Fruit fly (Drosophila melanogaster) whole organism, adult: ENCODE results near the gene CG10576.

Experiments
- CG11617 ChIP-seq: fragments of 200-800 bp; sonication (Bioruptor generic); optimal IDR thresholded peaks from 2 replicates; lab custom pipeline; 2017; ENCODE audit warnings: mild to moderate bottlenecking, missing biosample characterization, missing genetic modification reagents, missing genetic modification characterization
- CG12768 ChIP-seq: fragments of 200-800 bp; sonication (Bioruptor generic); optimal IDR thresholded peaks from 2 replicates; lab custom pipeline; 2017; ENCODE audit warnings: missing biosample characterization, missing genetic modification characterization, mild to moderate bottlenecking, moderate library complexity, missing genetic modification reagents
- CG14711 ChIP-seq: fragments of 200-800 bp; sonication (Bioruptor generic); optimal IDR thresholded peaks from 2 replicates; lab custom pipeline; 2018; ENCODE audit warnings: missing biosample characterization, mild to moderate bottlenecking, missing genetic modification characterization, moderate library complexity
- CG1620 ChIP-seq: fragments of 200-800 bp; sonication (Bioruptor generic); optimal IDR thresholded peaks from 2 replicates; lab custom pipeline; 2016; ENCODE audit warnings: missing biosample characterization, missing genetic modification characterization
- CG33017 ChIP-seq: fragments of 200-800 bp; sonication (Bioruptor generic); optimal IDR thresholded peaks from 2 replicates; lab custom pipeline; 2018; ENCODE audit warnings: missing biosample characterization, mild to moderate bottlenecking, missing genetic modification characterization, moderate library complexity
- CG5204 ChIP-seq: fragments of 200-800 bp; sonication (Bioruptor generic); optimal IDR thresholded peaks from 2 replicates; lab custom pipeline; 2016; ENCODE audit warnings: missing biosample characterization, missing genetic modification characterization
- CG7045 ChIP-seq: fragments of 200-800 bp; sonication (Bioruptor generic); optimal IDR thresholded peaks from 2 replicates; lab custom pipeline; 2017; ENCODE audit warnings: missing biosample characterization, mild to moderate bottlenecking, missing genetic modification characterization
- CG7101 ChIP-seq: fragments of 200-800 bp; sonication (Bioruptor generic); optimal IDR thresholded peaks from 2 replicates; lab custom pipeline; 2018; ENCODE audit warnings: missing biosample characterization, mild to moderate bottlenecking, missing genetic modification characterization, moderate library complexity
- Clk ChIP-seq: fragments of 200-800 bp; sonication (Bioruptor generic); optimal IDR thresholded peaks from 2 replicates; lab custom pipeline; 2017; ENCODE audit warnings: missing biosample characterization, missing genetic modification characterization
- Crg-1 ChIP-seq: fragments of 200-800 bp; sonication (Bioruptor generic); optimal IDR thresholded peaks from 2 replicates; lab custom pipeline; 2016; ENCODE audit warnings: missing biosample characterization, missing genetic modification characterization
- Hr96 ChIP-seq: fragments of 200-800 bp; sonication (Bioruptor generic); optimal IDR thresholded peaks from 2 replicates; lab custom pipeline; 2016; ENCODE audit warnings: missing biosample characterization, missing genetic modification characterization
- Mnt ChIP-seq: fragments of 200-800 bp; sonication (Bioruptor generic); optimal IDR thresholded peaks from 2 replicates; lab custom pipeline; 2016; ENCODE audit warnings: missing biosample characterization, mild to moderate bottlenecking, missing genetic modification characterization
- bab1 ChIP-seq: fragments of 200-800 bp; sonication (Bioruptor generic); optimal IDR thresholded peaks from 3 replicates; lab custom pipeline; 2019; ENCODE audit warnings: missing biosample characterization, mild to moderate bottlenecking, missing genetic modification characterization, moderate library complexity
- cic ChIP-seq: fragments of 200-800 bp; sonication (Bioruptor generic); optimal IDR thresholded peaks from 2 replicates; lab custom pipeline; 2017; ENCODE audit warnings: missing biosample characterization, mild to moderate bottlenecking, missing genetic modification characterization, moderate library complexity
- cnc ChIP-seq, 2 experiments: fragments of >200 bp; optimal IDR thresholded peaks; 2 replicates each; lab custom pipeline; 2017
- kay ChIP-seq: fragments of 200-800 bp; sonication (Bioruptor generic); peaks from one replicate; lab custom pipeline; 2016; ENCODE audit warnings: missing biosample characterization, missing genetic modification characterization, borderline replicate concordance
- ovo ChIP-seq: fragments of 200-800 bp; sonication (Bioruptor generic); optimal IDR thresholded peaks from 2 replicates; lab custom pipeline; 2016; ENCODE audit warnings: missing biosample characterization, missing genetic modification characterization
- pad ChIP-seq: fragments of 200-800 bp; sonication (Bioruptor generic); optimal IDR thresholded peaks from 3 replicates; lab custom pipeline; 2017; ENCODE audit warnings: missing biosample characterization, missing genetic modification characterization, mild to moderate bottlenecking, moderate library complexity, missing genetic modification reagents
- tj ChIP-seq: fragments of 200-800 bp; sonication (Bioruptor generic); optimal IDR thresholded peaks from 3 replicates; lab custom pipeline; 2017; ENCODE audit warnings: missing biosample characterization, mild to moderate bottlenecking, missing genetic modification characterization, moderate library complexity
- toe ChIP-seq: fragments of 200-800 bp; sonication (Bioruptor generic); optimal IDR thresholded peaks from 2 replicates; lab custom pipeline; 2016; ENCODE audit warnings: missing biosample characterization, missing genetic modification characterization

The CG10576 gene

dm6 chr3L:5770113-5770798, 4.8 kb upstream of the CG10576 start:
- TF ChIP-seq toe, result no peak
- no peak for TF ChIP-seq CG7101 (tag; lab: Kevin White, UChicago)
- TF ChIP-seq tj (GFP tag; lab: Kevin White, UChicago), result peak; percentile 36
- TF ChIP-seq kay (GFP tag; lab: Kevin White, UChicago), result no peak
- no peak for TF ChIP-seq CG33017 (tag; lab: Kevin White, UChicago)
- peak; percentile 75 for TF ChIP-seq cic (GFP tag; lab: Kevin White, UChicago)
- no peak for TF ChIP-seq Hr96
- no peak for TF ChIP-seq Crg-1 (GFP tag; lab: Kevin White, UChicago)
- no peak for TF ChIP-seq CG7045 (GFP tag; lab: Kevin White, UChicago)
- no peak for TF ChIP-seq pad (GFP tag; lab: Kevin White, UChicago)
- no peak for TF ChIP-seq bab1
- no peak for TF ChIP-seq Clk (GFP tag; lab: Kevin White, UChicago)
- TF ChIP-seq ovo (GFP tag; lab: Kevin White, UChicago), result no peak
- TF ChIP-seq CG1620 (GFP tag; lab: Kevin White, UChicago), result no peak
- no peak for TF ChIP-seq CG11617 (GFP tag; lab: Kevin White, UChicago)
- TF ChIP-seq CG5204 (GFP tag; lab: Kevin White, UChicago), result no peak
- no peak for TF ChIP-seq CG14711
- peak; percentile 82 for TF ChIP-seq Mnt
- TF ChIP-seq CG12768, result peak; percentile 37
- TF ChIP-seq cnc (optimal IDR thresholded peaks at IDR 0.05; lab: Kevin White, UChicago), result no peak

- TF ChIP-seq kay (GFP tag; lab: Kevin White, UChicago) (no peak), Mnt (peak; percentile 91), cic (GFP tag; lab: Kevin White, UChicago) (peak; percentile 52), CG1620 (GFP tag; lab: Kevin White, UChicago) (no peak), cnc (optimal IDR thresholded peaks at IDR 0.05; lab: Kevin White, UChicago) (no peak), CG14711 (peak; percentile 88), CG7101 (tag; lab: Kevin White, UChicago) (peak; percentile 48), ovo (GFP tag; lab: Kevin White, UChicago) (peak; percentile 83), pad (GFP tag; lab: Kevin White, UChicago) (no peak), CG7045 (GFP tag; lab: Kevin White, UChicago) (no peak), Clk (GFP tag; lab: Kevin White, UChicago) (no peak), tj (GFP tag; lab: Kevin White, UChicago) (peak; percentile 51), CG12768 (peak; percentile 16), CG5204 (GFP tag; lab: Kevin White, UChicago) (no peak), CG33017 (tag; lab: Kevin White, UChicago) (no peak), CG11617 (GFP tag; lab: Kevin White, UChicago) (peak; percentile 60), toe (no peak), Crg-1 (GFP tag; lab: Kevin White, UChicago) (no peak), bab1 (peak; percentile 54), Hr96 (no peak)
These were observed 3.3 kb upstream of the CG10576 start, which contains the start of the genes Ppat-Dpck and scny for dm6 chr3L:5768532-5769497. Ppat-Dpck (minus strand) TSS chr3L:5768794. scny (plus strand) TSS chr3L:5769002.

- TF ChIP-seq cnc (optimal IDR thresholded peaks at IDR 0.05; lab: Kevin White, UChicago), result peak; percentile 85 to 95
- TF ChIP-seq tj (GFP tag; lab: Kevin White, UChicago), result no peak
These were observed 320 bp upstream of the CG10576 start, which contains the start of gene Txl for dm6 chr3L:5765844-5766200. Txl (plus strand) TSS chr3L:5765846.

- no peak for TF ChIP-seq kay (GFP tag; lab: Kevin White, UChicago)
- no peak for TF ChIP-seq pad (GFP tag; lab: Kevin White, UChicago)
- TF ChIP-seq CG14711, result no peak
- TF ChIP-seq CG7101 (tag; lab: Kevin White, UChicago), result no peak
- TF ChIP-seq CG12768, result peak; percentile 29
- no peak for TF ChIP-seq Crg-1 (GFP tag; lab: Kevin White, UChicago)
- peak; percentile 3 for TF ChIP-seq CG7045 (GFP tag; lab: Kevin White, UChicago)
- peak; percentile 26 for TF ChIP-seq Mnt
- peak; percentile 98 for TF ChIP-seq cic (GFP tag; lab: Kevin White, UChicago)
- TF ChIP-seq CG33017 (tag; lab: Kevin White, UChicago), result no peak
- TF ChIP-seq toe, result no peak
These were observed 11.7 kb downstream of the CG10576 start for dm6 chr3L:5753605-5754365.

dm6 chr3L:5752903-5753604, 12.4 kb downstream of the CG10576 start, which contains the start of gene Usp47:
Usp47 (plus strand) TSS chr3L:5752973.
- TF ChIP-seq bab1 (peak; percentile 23), Crg-1 (GFP tag; lab: Kevin White, UChicago) (no peak), Mnt (peak; percentile 56), CG1620 (GFP tag; lab: Kevin White, UChicago) (peak; percentile 18)
